Fruit fly (Drosophila melanogaster) whole organism: ENCODE measurements around the gene Mal-B2.

Experiments used
- psq ChIP-seq: fragments of >200 bp; optimal IDR thresholded peaks from 2 replicates; lab custom pipeline; 2017
- usp ChIP-seq: fragments of >200 bp; optimal IDR thresholded peaks from 2 replicates; lab custom pipeline; 2017; ENCODE audit warnings: missing biosample characterization, missing genetic modification characterization, mixed read lengths

DNA sequence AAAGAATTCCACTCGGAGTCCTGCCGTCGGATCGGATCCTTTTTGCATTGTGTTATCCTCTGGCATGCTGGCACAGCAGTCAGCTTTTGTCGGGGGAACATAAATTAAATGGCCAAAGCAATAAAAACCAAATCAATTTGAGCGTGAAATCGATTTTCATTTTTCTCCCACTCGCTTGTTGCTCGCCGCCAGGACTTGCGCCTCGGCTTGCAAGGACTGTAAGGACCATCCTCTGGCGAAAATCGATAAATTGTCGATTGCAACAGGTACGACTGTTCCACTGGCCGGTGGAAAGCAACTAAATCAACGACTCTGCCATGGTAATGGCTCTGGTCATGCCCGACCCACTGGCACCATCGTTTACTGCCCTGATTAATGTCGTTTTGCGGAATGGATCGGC, 43.5 kb downstream of the Mal-B2 start:
- TF ChIP-seq usp (GFP tag; lab: Kevin White, UChicago) (no peak), psq (lab: Kevin White, UChicago) (no peak)
